Worm (Caenorhabditis elegans): ENCODE measurements around the gene C18A3.3.

Gene C18A3.3

DNA sequence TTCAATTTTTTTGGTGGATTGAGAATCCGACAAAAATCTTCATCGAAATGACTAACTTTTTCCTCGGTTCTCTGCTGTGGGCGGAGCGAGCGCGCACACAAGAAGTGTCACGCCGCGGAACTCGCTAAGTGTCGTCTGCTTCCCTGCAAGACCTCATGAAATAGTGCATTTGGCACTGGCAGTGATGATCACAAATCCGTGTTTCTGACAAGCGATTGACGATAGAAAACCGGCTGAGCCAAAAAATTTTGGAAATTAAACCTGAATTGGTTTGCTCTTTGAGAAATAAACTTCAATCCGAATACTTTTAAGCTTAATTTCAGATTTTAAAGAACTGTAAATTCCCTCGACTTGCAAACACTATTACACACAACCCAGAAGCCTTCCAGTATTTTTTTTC lies 14.6 kb upstream of the C18A3.3 start (continued):
- no peak for TF ChIP-seq pqm-1 (tag; optimal IDR thresholded peaks at IDR 0.05)
- no peak; the same call in 1 of the 2 replicates for TF ChIP-seq snpc-1.2 (GFP tag; IDR thresholded peaks at IDR 0.05)
- TF ChIP-seq rbr-2 (tag; optimal IDR thresholded peaks at IDR 0.05): peak; percentile 59
- peak; percentile 56 for TF ChIP-seq mep-1 (tag; optimal IDR thresholded peaks at IDR 0.05)
- TF ChIP-seq vab-7 (GFP tag; IDR thresholded peaks at IDR 0.05): no peak
- no peak for TF ChIP-seq nhr-237 (tag; optimal IDR thresholded peaks at IDR 0.05)
- TF ChIP-seq ztf-11 (tag; optimal IDR thresholded peaks at IDR 0.05): no peak
- TF ChIP-seq D1046.2 (GFP tag; IDR thresholded peaks at IDR 0.05): no peak
- TF ChIP-seq F37D6.2 (tag; optimal IDR thresholded peaks at IDR 0.05): no peak
- no peak for TF ChIP-seq madf-5 (GFP tag; IDR thresholded peaks at IDR 0.05)
- TF ChIP-seq attf-4 (tag; optimal IDR thresholded peaks at IDR 0.05): no peak
- peak; percentile 45; the same call in 1 of the 2 replicates for TF ChIP-seq php-3 (GFP tag; IDR thresholded peaks at IDR 0.05)
- TF ChIP-seq R02D3.7 (tag; optimal IDR thresholded peaks at IDR 0.05): no peak
- peak; percentile 11 for TF ChIP-seq nhr-28 (tag; optimal IDR thresholded peaks at IDR 0.05)
- peak; percentile 76 for TF ChIP-seq duxl-1 (tag; optimal IDR thresholded peaks at IDR 0.05; ENCODE audit: poor library complexity)
- TF ChIP-seq ceh-20 (GFP tag; IDR thresholded peaks at IDR 0.05): no peak
- no peak for TF ChIP-seq ceh-82 (tag; optimal IDR thresholded peaks at IDR 0.05)
- no peak for TF ChIP-seq cey-2 (tag; optimal IDR thresholded peaks at IDR 0.05; ENCODE audit: borderline replicate concordance, insufficient read depth)
- TF ChIP-seq daf-12 (tag; optimal IDR thresholded peaks at IDR 0.05): no peak
- no peak for TF ChIP-seq aly-2 (tag; optimal IDR thresholded peaks at IDR 0.05)
- peak; percentile 30 for TF ChIP-seq spr-3 (GFP tag; optimal IDR thresholded peaks at IDR 0.05)
- TF ChIP-seq ctbp-1 (GFP tag; IDR thresholded peaks at IDR 0.05): 0 out of 2 replicates have a peak, but pooled peaks have one; percentile 53
- no peak for TF ChIP-seq egl-43 (GFP tag; IDR thresholded peaks at IDR 0.05)
- no peak for TF ChIP-seq tag-97 (GFP tag; IDR thresholded peaks at IDR 0.05)
- TF ChIP-seq daf-8 (GFP tag; IDR thresholded peaks at IDR 0.05): no peak
- TF ChIP-seq Y48G9A.11 (GFP tag; IDR thresholded peaks at IDR 0.05): 0 out of 2 replicates have a peak, but pooled peaks have one; percentile 39
- peak; percentile 21 for TF ChIP-seq F49E8.2 (tag; optimal IDR thresholded peaks at IDR 0.05; ENCODE audit: borderline replicate concordance)
- peak; percentile 59 to 75 for TF ChIP-seq mdl-1 (tag; optimal IDR thresholded peaks at IDR 0.05)
- TF ChIP-seq lin-29 (GFP tag; IDR thresholded peaks at IDR 0.05): no peak
- TF ChIP-seq nhr-77 (tag; optimal IDR thresholded peaks at IDR 0.05): no peak
- no peak for TF ChIP-seq zip-2 (tag; optimal IDR thresholded peaks at IDR 0.05)
- no peak for TF ChIP-seq T20F7.1 (GFP tag; optimal IDR thresholded peaks at IDR 0.05)
- TF ChIP-seq sdz-12 (GFP tag; optimal IDR thresholded peaks at IDR 0.05): no peak
- peak; percentile 66 for TF ChIP-seq nhr-102 (tag; optimal IDR thresholded peaks at IDR 0.05)
- no peak for TF ChIP-seq ceh-32 (tag; optimal IDR thresholded peaks at IDR 0.05; ENCODE audit: poor library complexity)
- TF ChIP-seq F10B5.3 (tag; optimal IDR thresholded peaks at IDR 0.05): no peak
- TF ChIP-seq nhr-41 (GFP tag; IDR thresholded peaks at IDR 0.05): no peak
- TF ChIP-seq dmd-9 (GFP tag; IDR thresholded peaks at IDR 0.05): no peak
- TF ChIP-seq ZK337.2 (GFP tag; IDR thresholded peaks at IDR 0.05): no peak
- TF ChIP-seq set-16 (GFP tag; IDR thresholded peaks at IDR 0.05): no peak
- TF ChIP-seq Y105C5A.15 (GFP tag; IDR thresholded peaks at IDR 0.05): no peak
- TF ChIP-seq nhr-76 (tag; optimal IDR thresholded peaks at IDR 0.05): no peak
- peak; percentile 19 for TF ChIP-seq lin-15B (tag; optimal IDR thresholded peaks at IDR 0.05)
- TF ChIP-seq zip-11 (GFP tag; IDR thresholded peaks at IDR 0.05): no peak
- TF ChIP-seq Y75B8A.6 (GFP tag; IDR thresholded peaks at IDR 0.05): no peak
- no peak for TF ChIP-seq pha-4 (GFP tag; IDR thresholded peaks at IDR 0.05)
- no peak for TF ChIP-seq pha-4 (tag; optimal IDR thresholded peaks at IDR 0.05)
- no peak for TF ChIP-seq saeg-2 (GFP tag; IDR thresholded peaks at IDR 0.05)
- TF ChIP-seq fos-1 (tag; optimal IDR thresholded peaks at IDR 0.05): no peak
- peak; percentile 78 for TF ChIP-seq T26A8.4 (GFP tag; IDR thresholded peaks at IDR 0.05)
- TF ChIP-seq hlh-30 (tag; optimal IDR thresholded peaks at IDR 0.05; ENCODE audit: insufficient read depth): peak; percentile 86
- TF ChIP-seq ceh-28 (tag; optimal IDR thresholded peaks at IDR 0.05): no peak
